Worm (Caenorhabditis elegans) whole organism, early embryonic: ENCODE measurements around the gene rps-21.

Experiments
- B0310.2 ChIP-seq: sonication (generic microtip); optimal IDR thresholded peaks from 2 replicates; lab custom pipeline; 2016; ENCODE audit warnings: mild to moderate bottlenecking, missing genetic modification characterization, missing compliant biosample characterization
- F13C5.2 ChIP-seq: sonication (generic microtip); optimal IDR thresholded peaks from 2 replicates; lab custom pipeline; 2017; ENCODE audit warnings: mild to moderate bottlenecking, missing genetic modification characterization, inconsistent platforms, missing compliant biosample characterization
- aly-1 ChIP-seq: sonication (generic microtip); optimal IDR thresholded peaks from 2 replicates; lab custom pipeline; 2016; ENCODE audit warnings: missing genetic modification characterization, missing compliant biosample characterization
- ama-1 ChIP-seq: fragments of 150-350 bp; optimal IDR thresholded peaks from 2 replicates; lab custom pipeline; 2014
- ceh-13 ChIP-seq: fragments of 200-800 bp; sonication (Bioruptor generic); optimal IDR thresholded peaks from 2 replicates; lab custom pipeline; 2018; ENCODE audit warnings: mild to moderate bottlenecking, missing genetic modification characterization, missing compliant biosample characterization
- ceh-36 ChIP-seq: sonication (generic microtip); optimal IDR thresholded peaks from 2 replicates; lab custom pipeline; 2016; ENCODE audit warnings: missing genetic modification characterization, inconsistent platforms, missing compliant biosample characterization
- flt-1 ChIP-seq: fragments of 200-800 bp; sonication (Bioruptor generic); IDR thresholded peaks from 2 replicates; pipeline ENCODE4 v1.3.6; 2022; ENCODE audit warnings: missing genetic modification characterization, missing compliant biosample characterization
- hmbx-1 ChIP-seq: sonication (generic microtip); optimal IDR thresholded peaks from 2 replicates; lab custom pipeline; 2016; ENCODE audit warnings: mild to moderate bottlenecking, missing genetic modification characterization, missing compliant biosample characterization
- pes-1 ChIP-seq: fragments of 200-800 bp; sonication (Bioruptor generic); IDR thresholded peaks from 2 replicates; pipeline ENCODE4 v1.3.6; 2022; ENCODE audit warnings: missing genetic modification reagents, missing genetic modification characterization, missing compliant biosample characterization
- tbx-11 ChIP-seq: fragments of 200-800 bp; sonication (Bioruptor generic); IDR thresholded peaks from 2 replicates; pipeline ENCODE4 v1.3.6; 2022; ENCODE audit warnings: missing genetic modification characterization, missing compliant biosample characterization
- tra-4 ChIP-seq: sonication (generic microtip); optimal IDR thresholded peaks from 2 replicates; lab custom pipeline; 2017; ENCODE audit warnings: missing genetic modification characterization, missing compliant biosample characterization

ce11 chrIII:7141285-7141715 lies 48.1 kb downstream of the rps-21 start:
- TF ChIP-seq F13C5.2 (tag; lab: Kevin White, UChicago) (no peak), tra-4 (no peak), B0310.2 (tag; lab: Kevin White, UChicago) (no peak), hmbx-1 (tag; lab: Kevin White, UChicago) (no peak), aly-1 (tag; lab: Kevin White, UChicago) (no peak), ama-1 (lab: Kevin White, UChicago) (peak; percentile 94), flt-1 (GFP tag; lab: Robert Waterston, UW) (no peak), ceh-36 (tag; lab: Kevin White, UChicago) (no peak), ceh-13 (GFP tag; lab: Kevin White, UChicago) (no peak), pes-1 (GFP tag; lab: Robert Waterston, UW) (no peak), tbx-11 (GFP tag; lab: Robert Waterston, UW) (no peak)
